Worm (Caenorhabditis elegans): Measurements from ENCODE around the gene C06A12.3.

Gene C06A12.3

ce11 chrIV:17440001-17440400 lies 12.5 kb downstream of the C06A12.3 start, which contains the start of gene C06A12.19:
C06A12.19 (minus strand) TSS chrIV:17440101.
- TF ChIP-seq pax-1 (tag; optimal IDR thresholded peaks at IDR 0.05) (no peak), pha-2 (tag; optimal IDR thresholded peaks at IDR 0.05) (no peak), zip-5 (tag; optimal IDR thresholded peaks at IDR 0.05) (no peak), fax-1 (tag; optimal IDR thresholded peaks at IDR 0.05) (no peak), K09A11.1 (tag; optimal IDR thresholded peaks at IDR 0.05; ENCODE audit: insufficient read depth) (no peak), pqm-1 (tag; optimal IDR thresholded peaks at IDR 0.05) (no peak), ahr-1 (tag; optimal IDR thresholded peaks at IDR 0.05) (no peak), hlh-30 (tag; optimal IDR thresholded peaks at IDR 0.05; ENCODE audit: insufficient read depth) (no peak), ceh-45 (GFP tag; IDR thresholded peaks at IDR 0.05) (no peak)

- TF ChIP-seq rnt-1 (tag; optimal IDR thresholded peaks at IDR 0.05) = no peak
- no peak for TF ChIP-seq ceh-22 (tag; optimal IDR thresholded peaks at IDR 0.05)
- no peak for TF ChIP-seq C38D4.7 (GFP tag; optimal IDR thresholded peaks at IDR 0.05)
- no peak for TF ChIP-seq fkh-10 (GFP tag; optimal IDR thresholded peaks at IDR 0.05)
- no peak for TF ChIP-seq C08G9.2 (tag; optimal IDR thresholded peaks at IDR 0.05)
- TF ChIP-seq unc-3 (GFP tag; conservative IDR thresholded peaks at IDR 0.05) = no peak
- no peak for TF ChIP-seq unc-3 (tag; optimal IDR thresholded peaks at IDR 0.05)
- no peak for TF ChIP-seq ceh-24 (tag; optimal IDR thresholded peaks at IDR 0.05)
- no peak for TF ChIP-seq ceh-30 (tag; optimal IDR thresholded peaks at IDR 0.05)
Measured at ce11 chrIV:17440417-17440816, 12.9 kb downstream of the C06A12.3 start, which contains the start of gene F08A7.1. F08A7.1 (plus strand) TSS chrIV:17440607.

- no peak for TF ChIP-seq sox-4 (tag; optimal IDR thresholded peaks at IDR 0.05)
- TF ChIP-seq pqm-1 (tag; optimal IDR thresholded peaks at IDR 0.05) = no peak
- TF ChIP-seq eyg-1 (tag; optimal IDR thresholded peaks at IDR 0.05) = no peak
- no peak for TF ChIP-seq ceh-18 (tag; optimal IDR thresholded peaks at IDR 0.05)
- no peak for TF ChIP-seq hlh-30 (tag; optimal IDR thresholded peaks at IDR 0.05; ENCODE audit: insufficient read depth)
- TF ChIP-seq ceh-30 (tag; optimal IDR thresholded peaks at IDR 0.05) = no peak
- TF ChIP-seq nhr-11 (tag; optimal IDR thresholded peaks at IDR 0.05) = no peak
- no peak for TF ChIP-seq K02D7.2 (tag; optimal IDR thresholded peaks at IDR 0.05)
- no peak for TF ChIP-seq dve-1 (tag; optimal IDR thresholded peaks at IDR 0.05)
- no peak for TF ChIP-seq unc-86 (tag; optimal IDR thresholded peaks at IDR 0.05)
- no peak for TF ChIP-seq che-1 (tag; optimal IDR thresholded peaks at IDR 0.05)
- no peak for TF ChIP-seq sdc-2 (tag; optimal IDR thresholded peaks at IDR 0.05)
- no peak for TF ChIP-seq sox-2 (GFP tag; IDR thresholded peaks at IDR 0.05)
- no peak for TF ChIP-seq ceh-24 (tag; optimal IDR thresholded peaks at IDR 0.05)
- TF ChIP-seq lin-11 (tag; optimal IDR thresholded peaks at IDR 0.05) = no peak
- no peak for TF ChIP-seq T23F11.4 (GFP tag; optimal IDR thresholded peaks at IDR 0.05)
- no peak for TF ChIP-seq ref-2 (tag; optimal IDR thresholded peaks at IDR 0.05)
- no peak for TF ChIP-seq madf-2 (tag; optimal IDR thresholded peaks at IDR 0.05)
- no peak for TF ChIP-seq pha-2 (tag; optimal IDR thresholded peaks at IDR 0.05)
Measured at ce11 chrIV:17441260-17441659, 13.7 kb downstream of the C06A12.3 start.

- TF ChIP-seq pqm-1 (tag; optimal IDR thresholded peaks at IDR 0.05) = no peak
- TF ChIP-seq eyg-1 (tag; optimal IDR thresholded peaks at IDR 0.05) = no peak
- no peak for TF ChIP-seq F13H6.1 (tag; optimal IDR thresholded peaks at IDR 0.05)
- no peak for TF ChIP-seq ceh-14 (tag; optimal IDR thresholded peaks at IDR 0.05)
- TF ChIP-seq ceh-2 (tag; optimal IDR thresholded peaks at IDR 0.05) = no peak
- no peak for TF ChIP-seq ceh-22 (tag; optimal IDR thresholded peaks at IDR 0.05)
- TF ChIP-seq madf-2 (tag; optimal IDR thresholded peaks at IDR 0.05) = no peak
- TF ChIP-seq fkh-10 (GFP tag; optimal IDR thresholded peaks at IDR 0.05) = no peak
- no peak for TF ChIP-seq pros-1 (tag; optimal IDR thresholded peaks at IDR 0.05)
- TF ChIP-seq syd-9 (tag; optimal IDR thresholded peaks at IDR 0.05) = no peak
- no peak for TF ChIP-seq ceh-34 (tag; optimal IDR thresholded peaks at IDR 0.05)
- TF ChIP-seq tbx-2 (tag; optimal IDR thresholded peaks at IDR 0.05) = no peak
- TF ChIP-seq hlh-13 (GFP tag; optimal IDR thresholded peaks at IDR 0.05) = no peak
- TF ChIP-seq C08G9.2 (tag; optimal IDR thresholded peaks at IDR 0.05) = no peak
- TF ChIP-seq K09A11.1 (tag; optimal IDR thresholded peaks at IDR 0.05; ENCODE audit: insufficient read depth) = no peak
- TF ChIP-seq ceh-18 (tag; optimal IDR thresholded peaks at IDR 0.05) = no peak
- TF ChIP-seq pha-2 (tag; optimal IDR thresholded peaks at IDR 0.05) = no peak
- TF ChIP-seq odd-2 (tag; optimal IDR thresholded peaks at IDR 0.05) = no peak
Measured at ce11 chrIV:17442503-17442902, 15.0 kb downstream of the C06A12.3 start, which contains the start of gene F11E6.11. F11E6.11 (plus strand) TSS chrIV:17442827.

Measured in whole organism, late embryonic.